Worm (Caenorhabditis elegans) whole organism, L3 larva: ENCODE results near the gene pst-1.

ENCODE experiments used
- R02D3.7 ChIP-seq: fragments of 150-350 bp; optimal IDR thresholded peaks from 2 replicates; lab custom pipeline; 2014; ENCODE audit warnings: missing biosample characterization, missing genetic modification characterization
- aly-2 ChIP-seq: fragments of 150-350 bp; optimal IDR thresholded peaks from 2 replicates; lab custom pipeline; 2014; ENCODE audit warnings: missing biosample characterization, missing genetic modification characterization
- ama-1 ChIP-seq: fragments of 150-350 bp; optimal IDR thresholded peaks from 2 replicates; lab custom pipeline; 2018
- elt-3 ChIP-seq, 3 experiments: fragments of 150-350 bp in 1 of 3; sonication (generic microtip) in 2 of 3; optimal IDR thresholded peaks; 2 replicates in 2 of 3; 4 replicates in 1 of 3; lab custom pipeline; 2014 to 2017; ENCODE audit warnings: missing biosample characterization in 3 of 3, missing genetic modification characterization in 3 of 3
- nhr-25 ChIP-seq: sonication (generic microtip); optimal IDR thresholded peaks from 2 replicates; lab custom pipeline; 2017; ENCODE audit warnings: missing biosample characterization, missing genetic modification characterization
- pha-4 ChIP-seq: fragments of 150-350 bp; optimal IDR thresholded peaks from 2 replicates; lab custom pipeline; 2014; ENCODE audit warnings: missing biosample characterization, missing genetic modification reagents, missing genetic modification characterization
- skn-1 ChIP-seq: fragments of 150-350 bp; optimal IDR thresholded peaks from 2 replicates; lab custom pipeline; 2014; ENCODE audit warnings: missing biosample characterization, missing genetic modification characterization

- TF ChIP-seq elt-3 (tag; optimal IDR thresholded peaks at IDR 0.05; lab: Kevin White, UChicago) (no peak), pha-4 (tag; lab: Kevin White, UChicago) (no peak), R02D3.7 (tag; lab: Kevin White, UChicago) (no peak), skn-1 (tag; lab: Kevin White, UChicago) (no peak), ama-1 (lab: Kevin White, UChicago) (no peak), aly-2 (no peak), nhr-25 (tag; lab: Kevin White, UChicago) (no peak)
Observed at ce11 chrV:5972582-5972981, 29.3 kb downstream of the pst-1 start.
